Worm (Caenorhabditis elegans) whole organism, L1 larva: Measurements from ENCODE around the gene F53C3.8.

Experiments
- C34B4.2 ChIP-seq: sonication (generic microtip); optimal IDR thresholded peaks from 2 replicates; lab custom pipeline; 2017; ENCODE audit warnings: mild to moderate bottlenecking, missing genetic modification characterization, missing compliant biosample characterization
- aly-2 ChIP-seq: fragments of 150-350 bp; optimal IDR thresholded peaks from 2 replicates; lab custom pipeline; 2014; ENCODE audit warnings: missing biosample characterization, missing genetic modification characterization
- ama-1 ChIP-seq: fragments of 150-350 bp; optimal IDR thresholded peaks from 2 replicates; lab custom pipeline; 2014
- blmp-1 ChIP-seq: fragments of 150-350 bp; optimal IDR thresholded peaks from 2 replicates; lab custom pipeline; 2014; ENCODE audit warnings: missing biosample characterization, missing genetic modification characterization
- ceh-63 ChIP-seq: fragments of 200-800 bp; sonication (Bioruptor generic); optimal IDR thresholded peaks from 2 replicates; lab custom pipeline; 2018; ENCODE audit warnings: mild to moderate bottlenecking, missing genetic modification characterization, missing compliant biosample characterization
- ces-1 ChIP-seq: fragments of 150-350 bp; optimal IDR thresholded peaks from 2 replicates; lab custom pipeline; 2014; ENCODE audit warnings: missing biosample characterization, missing genetic modification reagents, missing genetic modification characterization
- dpl-1 ChIP-seq, 3 experiments: fragments of 150-350 bp in 2 of 3; sonication (generic microtip) in 1 of 3; optimal IDR thresholded peaks; 2 replicates each; lab custom pipeline; 2014 to 2017; ENCODE audit warnings: missing biosample characterization in 3 of 3, missing genetic modification characterization in 3 of 3, missing genetic modification reagents in 3 of 3
- dsc-1 ChIP-seq: sonication (generic microtip); optimal IDR thresholded peaks from 2 replicates; lab custom pipeline; 2016; ENCODE audit warnings: mild to moderate bottlenecking, missing genetic modification characterization, missing compliant biosample characterization
- efl-1 ChIP-seq, 4 experiments: fragments of 150-350 bp; optimal IDR thresholded peaks in 3 of 4; peaks in 1 of 4; 1 replicate in 1 of 4; 2 replicates in 3 of 4; lab custom pipeline; 2014; ENCODE audit warnings: missing biosample characterization in 2 of 4, missing genetic modification characterization in 2 of 4, missing genetic modification reagents in 2 of 4
- efl-3 ChIP-seq: fragments of 200-800 bp; sonication (Bioruptor generic); optimal IDR thresholded peaks from 2 replicates; lab custom pipeline; 2018; ENCODE audit warnings: mild to moderate bottlenecking, missing genetic modification characterization, missing compliant biosample characterization
- egl-13 ChIP-seq: sonication (generic microtip); optimal IDR thresholded peaks from 2 replicates; lab custom pipeline; 2016; ENCODE audit warnings: missing genotype, missing genetic modification reagents, missing genetic modification characterization, missing compliant biosample characterization
- elt-2 ChIP-seq: sonication (generic microtip); optimal IDR thresholded peaks from 2 replicates; lab custom pipeline; 2016; ENCODE audit warnings: missing genetic modification characterization, mild to moderate bottlenecking, inconsistent platforms, missing compliant biosample characterization, missing genetic modification reagents
- elt-3 ChIP-seq, 6 experiments: fragments of 150-350 bp in 1 of 6; sonication (generic microtip); optimal IDR thresholded peaks; 2 replicates each; lab custom pipeline; 2017 to 2018; ENCODE audit warnings: missing biosample characterization in 6 of 6, missing genetic modification characterization in 6 of 6, inconsistent platforms in 1 of 6
- ets-5 ChIP-seq: fragments of 200-800 bp; sonication (Bioruptor generic); IDR thresholded peaks from 2 replicates; pipeline ENCODE4 v1.3.6; 2022; ENCODE audit warnings: missing genetic modification characterization, missing compliant biosample characterization
- fkh-10 ChIP-seq: sonication (generic microtip); optimal IDR thresholded peaks from 2 replicates; lab custom pipeline; 2017; ENCODE audit warnings: missing biosample characterization, missing genetic modification reagents, missing genetic modification characterization
- fkh-8 ChIP-seq: sonication (generic microtip); optimal IDR thresholded peaks from 2 replicates; lab custom pipeline; 2016; ENCODE audit warnings: mild to moderate bottlenecking, missing genetic modification characterization, missing compliant biosample characterization
- grh-1 ChIP-seq: fragments of 200-800 bp; sonication (Bioruptor generic); IDR thresholded peaks from 2 replicates; pipeline ENCODE4 v1.3.6; 2022; ENCODE audit warnings: missing genetic modification reagents, missing genetic modification characterization, missing compliant biosample characterization
- hpl-2 ChIP-seq: fragments of 150-350 bp; optimal IDR thresholded peaks from 2 replicates; lab custom pipeline; 2014; ENCODE audit warnings: missing biosample characterization, missing genetic modification reagents, missing genetic modification characterization
- isw-1 ChIP-seq: fragments of 200-800 bp; sonication (Bioruptor generic); IDR thresholded peaks from 2 replicates; pipeline ENCODE4 v1.3.6; 2022; ENCODE audit warnings: missing genetic modification characterization, missing compliant biosample characterization
- jun-1 ChIP-seq: fragments of 150-350 bp; optimal IDR thresholded peaks from 2 replicates; lab custom pipeline; 2014; ENCODE audit warnings: missing biosample characterization, missing genetic modification reagents, missing genetic modification characterization
- lin-13 ChIP-seq: fragments of 150-350 bp; optimal IDR thresholded peaks from 2 replicates; lab custom pipeline; 2014; ENCODE audit warnings: missing biosample characterization, missing genetic modification reagents, missing genetic modification characterization
- lin-14 ChIP-seq: fragments of 200-800 bp; sonication (Bioruptor generic); optimal IDR thresholded peaks from 2 replicates; lab custom pipeline; 2018; ENCODE audit warnings: mild to moderate bottlenecking, missing genetic modification characterization, moderate library complexity, missing compliant biosample characterization
- lin-35 ChIP-seq, 2 experiments: fragments of 150-350 bp; optimal IDR thresholded peaks; 2 replicates each; lab custom pipeline; 2014; ENCODE audit warnings: missing biosample characterization in 2 of 2, missing genetic modification characterization in 2 of 2, missing genetic modification reagents in 2 of 2
- lir-3 ChIP-seq: sonication (generic microtip); optimal IDR thresholded peaks from 2 replicates; lab custom pipeline; 2016; ENCODE audit warnings: mild to moderate bottlenecking, missing genetic modification characterization, moderate library complexity, missing compliant biosample characterization; ENCODE audit not compliant: poor library complexity
- lsy-2 ChIP-seq, 2 experiments: fragments of 150-350 bp; optimal IDR thresholded peaks; 2 replicates each; lab custom pipeline; 2014; ENCODE audit warnings: missing biosample characterization in 2 of 2, missing genetic modification characterization in 2 of 2
- mdl-1 ChIP-seq, 2 experiments: fragments of 150-350 bp; optimal IDR thresholded peaks; 2 replicates each; lab custom pipeline; 2014 to 2017; ENCODE audit warnings: missing biosample characterization in 2 of 2, missing genetic modification characterization in 2 of 2, inconsistent platforms in 1 of 2
- mef-2 ChIP-seq: fragments of 150-350 bp; optimal IDR thresholded peaks from 2 replicates; lab custom pipeline; 2014; ENCODE audit warnings: missing biosample characterization, missing genetic modification characterization
- nhr-12 ChIP-seq: sonication (generic microtip); optimal IDR thresholded peaks from 2 replicates; lab custom pipeline; 2017; ENCODE audit warnings: missing biosample characterization, missing genetic modification characterization
- nhr-20 ChIP-seq: sonication (generic microtip); optimal IDR thresholded peaks from 2 replicates; lab custom pipeline; 2016; ENCODE audit warnings: mild to moderate bottlenecking, missing genetic modification characterization, missing compliant biosample characterization
- nhr-28 ChIP-seq: fragments of 150-350 bp; optimal IDR thresholded peaks from 2 replicates; lab custom pipeline; 2014; ENCODE audit warnings: missing biosample characterization, missing genetic modification characterization
- nhr-77 ChIP-seq: fragments of 150-350 bp; optimal IDR thresholded peaks from 2 replicates; lab custom pipeline; 2014; ENCODE audit warnings: missing biosample characterization, missing genetic modification characterization
- nhr-90 ChIP-seq: sonication (generic microtip); optimal IDR thresholded peaks from 2 replicates; lab custom pipeline; 2016; ENCODE audit warnings: mild to moderate bottlenecking, missing genetic modification characterization, missing compliant biosample characterization; ENCODE audit not compliant: poor library complexity
- pag-3 ChIP-seq: sonication (generic microtip); optimal IDR thresholded peaks from 2 replicates; lab custom pipeline; 2017; ENCODE audit warnings: missing genetic modification characterization, mild to moderate bottlenecking, missing compliant biosample characterization, antibody characterized with exemption, borderline replicate concordance; ENCODE audit not compliant: insufficient read depth
- pax-3 ChIP-seq: fragments of 200-800 bp; sonication (Bioruptor generic); optimal IDR thresholded peaks from 2 replicates; lab custom pipeline; 2018; ENCODE audit warnings: mild to moderate bottlenecking, missing genetic modification characterization, moderate library complexity, missing compliant biosample characterization
- rnt-1 ChIP-seq: sonication (generic microtip); optimal IDR thresholded peaks from 2 replicates; lab custom pipeline; 2016; ENCODE audit warnings: mild to moderate bottlenecking, missing genetic modification characterization, moderate library complexity, missing compliant biosample characterization
- skn-1 ChIP-seq: fragments of 150-350 bp; optimal IDR thresholded peaks from 2 replicates; lab custom pipeline; 2014; ENCODE audit warnings: missing biosample characterization, missing genetic modification characterization
- snpc-4 ChIP-seq: fragments of 150-350 bp; optimal IDR thresholded peaks from 2 replicates; lab custom pipeline; 2014; ENCODE audit warnings: missing biosample characterization, missing genetic modification characterization
- snu-23 ChIP-seq: sonication (generic microtip); optimal IDR thresholded peaks from 2 replicates; lab custom pipeline; 2016; ENCODE audit warnings: missing genetic modification characterization, missing compliant biosample characterization
- sptf-1 ChIP-seq: fragments of 150-350 bp; optimal IDR thresholded peaks from 2 replicates; lab custom pipeline; 2014; ENCODE audit warnings: missing biosample characterization, missing genetic modification characterization
- swsn-7 ChIP-seq: sonication (generic microtip); optimal IDR thresholded peaks from 2 replicates; lab custom pipeline; 2016; ENCODE audit warnings: missing genetic modification characterization, missing compliant biosample characterization
- tlp-1 ChIP-seq: fragments of 150-350 bp; optimal IDR thresholded peaks from 2 replicates; lab custom pipeline; 2014; ENCODE audit warnings: missing biosample characterization, missing genetic modification characterization
- unc-130 ChIP-seq: fragments of 150-350 bp; optimal IDR thresholded peaks from 2 replicates; lab custom pipeline; 2017; ENCODE audit warnings: missing biosample characterization, missing genetic modification characterization, inconsistent platforms
- unc-30 ChIP-seq: sonication (generic microtip); optimal IDR thresholded peaks from 2 replicates; lab custom pipeline; 2017; ENCODE audit warnings: missing biosample characterization, missing genetic modification characterization
- unc-86 ChIP-seq: sonication (generic microtip); optimal IDR thresholded peaks from 2 replicates; lab custom pipeline; 2016; ENCODE audit warnings: missing genetic modification characterization, missing compliant biosample characterization
- xbp-1 ChIP-seq: sonication (generic microtip); optimal IDR thresholded peaks from 2 replicates; lab custom pipeline; 2016; ENCODE audit warnings: missing genetic modification characterization, missing compliant biosample characterization
- zag-1 ChIP-seq: fragments of 150-350 bp; optimal IDR thresholded peaks from 2 replicates; lab custom pipeline; 2014; ENCODE audit warnings: missing biosample characterization, missing genetic modification characterization
- ztf-11 ChIP-seq, 2 experiments: sonication (generic microtip); optimal IDR thresholded peaks; 2 replicates each; lab custom pipeline; 2016 to 2017; ENCODE audit warnings: missing genetic modification characterization in 2 of 2, missing biosample characterization in 1 of 2, missing compliant biosample characterization in 1 of 2
- ztf-4 ChIP-seq: fragments of 150-350 bp; optimal IDR thresholded peaks from 2 replicates; lab custom pipeline; 2014; ENCODE audit warnings: missing biosample characterization, missing genetic modification characterization

F53C3.8 gene

DNA sequence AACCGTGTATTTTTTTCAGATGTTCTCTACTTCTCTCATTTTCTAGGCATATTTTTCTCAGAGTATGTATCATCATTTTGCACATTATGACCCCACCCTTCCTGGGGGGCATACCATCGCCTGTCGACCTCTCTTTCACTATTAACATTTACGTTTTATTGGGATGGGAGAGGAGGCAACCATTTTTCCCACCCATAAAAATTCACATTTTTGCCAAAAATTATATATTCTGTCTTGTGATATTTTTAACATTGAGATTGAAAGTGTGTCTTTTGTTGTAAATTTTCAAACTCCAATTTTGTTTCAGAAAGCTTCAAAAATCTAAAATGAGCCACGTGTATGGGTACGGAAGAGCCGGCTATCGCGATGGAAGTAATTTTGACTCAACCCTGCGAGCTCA, 3.5 kb downstream of the F53C3.8 start, which contains the start of gene F53C3.7:
Gene F53C3.7, plus strand, starts transcription at position 301 of the 400 bp plus-strand sequence.
- TF ChIP-seq pag-3 (tag; lab: Kevin White, UChicago) (no peak), lin-14 (GFP tag; lab: Kevin White, UChicago) (no peak), fkh-10 (no peak), efl-1 (optimal IDR thresholded peaks at IDR 0.05; lab: Kevin White, UChicago) (no peak), efl-1 (GFP tag; optimal IDR thresholded peaks at IDR 0.05 in 1 of 2; lab: Kevin White, UChicago) (no peak), unc-86 (tag; lab: Kevin White, UChicago) (no peak), grh-1 (GFP tag; lab: Robert Waterston, UW) (no peak), lsy-2 (tag; optimal IDR thresholded peaks at IDR 0.05; lab: Kevin White, UChicago) (no peak), sptf-1 (tag; lab: Kevin White, UChicago) (no peak), unc-30 (tag; lab: Kevin White, UChicago) (no peak), isw-1 (GFP tag; lab: Robert Waterston, UW) (no peak), ztf-4 (tag; lab: Kevin White, UChicago) (no peak), ces-1 (no peak), zag-1 (tag; lab: Kevin White, UChicago) (no peak), jun-1 (tag; lab: Kevin White, UChicago) (no peak), xbp-1 (tag; lab: Kevin White, UChicago) (no peak), aly-2 (no peak)
- TF ChIP-seq, all 84 proteins: peak for 0

DNA sequence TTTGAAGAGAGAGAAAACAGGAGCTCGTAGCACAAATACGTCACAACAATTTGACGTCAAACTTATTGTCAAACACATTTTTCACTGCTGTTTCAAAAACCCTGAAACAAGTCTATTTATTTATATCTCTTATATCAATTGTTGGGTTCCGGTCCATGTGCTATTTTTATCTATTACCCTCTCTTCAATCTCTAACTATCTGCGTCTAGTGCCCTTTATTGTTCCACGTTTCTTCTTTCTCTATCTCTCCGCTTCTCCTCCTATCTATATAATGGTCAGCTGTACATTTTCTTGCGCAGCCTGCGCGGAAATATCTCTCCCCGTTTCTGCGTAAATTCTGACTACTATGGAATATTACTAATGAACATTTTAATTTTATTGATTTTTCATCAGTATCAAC, 5.7 kb downstream of the F53C3.8 start:
- TF ChIP-seq nhr-77 = no peak
- TF ChIP-seq nhr-90 (tag; lab: Kevin White, UChicago) = peak; percentile 12
- peak in 1 of 2 experiments; percentile 27 for TF ChIP-seq mdl-1 (tag; optimal IDR thresholded peaks at IDR 0.05; lab: Kevin White, UChicago)
- peak in 2 of 6 experiments; percentile 39 to 59 for TF ChIP-seq elt-3 (tag; optimal IDR thresholded peaks at IDR 0.05; lab: Kevin White, UChicago)
- no peak for TF ChIP-seq C34B4.2 (tag; lab: Kevin White, UChicago)
- peak; percentile 47 for TF ChIP-seq egl-13 (tag; lab: Kevin White, UChicago)
- TF ChIP-seq swsn-7 (tag; lab: Kevin White, UChicago) = peak; percentile 41
- TF ChIP-seq unc-30 (tag; lab: Kevin White, UChicago) = no peak
- peak; percentile 1 for TF ChIP-seq dsc-1
- no peak for TF ChIP-seq ces-1
- TF ChIP-seq lir-3 (tag; lab: Kevin White, UChicago) = peak; percentile 58
- TF ChIP-seq sptf-1 (tag; lab: Kevin White, UChicago) = no peak
- TF ChIP-seq hpl-2 = no peak
- no peak for TF ChIP-seq tlp-1 (tag; lab: Kevin White, UChicago)
- no peak for TF ChIP-seq ama-1 (lab: Kevin White, UChicago)
- TF ChIP-seq grh-1 (GFP tag; lab: Robert Waterston, UW) = 0 out of 2 replicates have a peak, but pooled peaks have one; percentile 26
- TF ChIP-seq efl-3 (GFP tag; lab: Kevin White, UChicago) = no peak
- peak; percentile 5 for TF ChIP-seq elt-2 (tag; lab: Kevin White, UChicago)
- no peak for TF ChIP-seq ztf-11 (tag; optimal IDR thresholded peaks at IDR 0.05; lab: Kevin White, UChicago)
- peak; percentile 66 for TF ChIP-seq nhr-20 (tag; lab: Kevin White, UChicago)
- TF ChIP-seq ets-5 = no peak
- TF ChIP-seq lin-13 (GFP tag; lab: Kevin White, UChicago) = no peak
- TF ChIP-seq zag-1 (tag; lab: Kevin White, UChicago) = no peak
- TF ChIP-seq lsy-2 (tag; optimal IDR thresholded peaks at IDR 0.05; lab: Kevin White, UChicago) = peak; percentile 37 to 67
- TF ChIP-seq nhr-28 (tag; lab: Kevin White, UChicago) = no peak
- TF ChIP-seq nhr-12 = no peak
- TF ChIP-seq lin-14 (GFP tag; lab: Kevin White, UChicago) = peak; percentile 88
- peak; percentile 24 to 56 for TF ChIP-seq lin-35 (GFP tag; optimal IDR thresholded peaks at IDR 0.05; lab: Kevin White, UChicago)
- TF ChIP-seq mef-2 (tag; lab: Kevin White, UChicago) = peak; percentile 92
- TF ChIP-seq rnt-1 (tag; lab: Kevin White, UChicago) = peak; percentile 54
- no peak for TF ChIP-seq ceh-63 (GFP tag; lab: Kevin White, UChicago)
- TF ChIP-seq skn-1 (tag; lab: Kevin White, UChicago) = peak; percentile 59
- TF ChIP-seq snpc-4 (tag; lab: Kevin White, UChicago) = peak; percentile 33
- TF ChIP-seq fkh-8 (tag; lab: Kevin White, UChicago) = peak; percentile 35
- peak; percentile 45 for TF ChIP-seq blmp-1 (tag; lab: Kevin White, UChicago)
- TF ChIP-seq xbp-1 (tag; lab: Kevin White, UChicago) = peak; percentile 47
- no peak for TF ChIP-seq pax-3 (tag; lab: Kevin White, UChicago)
- TF ChIP-seq jun-1 (tag; lab: Kevin White, UChicago) = peak; percentile 27
- peak; percentile 19; the same call in 1 of the 2 replicates for TF ChIP-seq isw-1 (GFP tag; lab: Robert Waterston, UW)
- TF ChIP-seq unc-130 (tag; lab: Kevin White, UChicago) = peak; percentile 13
- peak; percentile 68 for TF ChIP-seq snu-23 (GFP tag; lab: Kevin White, UChicago)
- TF ChIP-seq dpl-1 (GFP tag; optimal IDR thresholded peaks at IDR 0.05; lab: Kevin White, UChicago) = peak; percentile 24 to 43 (median 31)
